Fruit fly (Drosophila melanogaster) whole organism, pupa: ENCODE results near the gene Dhfr.
A peak's percentile ranks its signal among the peaks of the same experiment; 100 is the strongest.

Source experiments
- CG10348 ChIP-seq: fragments of 200-800 bp; sonication (Bioruptor generic); IDR thresholded peaks from 2 replicates; pipeline ENCODE4 v1.3.6; 2022; ENCODE audit warnings: missing biosample characterization, missing genetic modification characterization
- CG12605 ChIP-seq: fragments of 200-800 bp; sonication (Bioruptor generic); IDR thresholded peaks from 2 replicates; pipeline ENCODE4 v1.3.6; 2022; ENCODE audit warnings: missing biosample characterization, missing genetic modification characterization
- CG13204 ChIP-seq: fragments of 200-800 bp; sonication (Bioruptor generic); optimal IDR thresholded peaks from 2 replicates; lab custom pipeline; 2018; ENCODE audit warnings: missing biosample characterization, mild to moderate bottlenecking, missing genetic modification characterization, moderate library complexity
- CG14655 ChIP-seq: fragments of 200-800 bp; sonication (Bioruptor generic); optimal IDR thresholded peaks from 3 replicates; lab custom pipeline; 2017; ENCODE audit warnings: mild to moderate bottlenecking, missing biosample characterization, missing genetic modification reagents, missing genetic modification characterization
- CG15710 ChIP-seq: fragments of 200-800 bp; sonication (Bioruptor generic); optimal IDR thresholded peaks from 2 replicates; lab custom pipeline; 2018; ENCODE audit warnings: missing biosample characterization, mild to moderate bottlenecking, missing genetic modification characterization, moderate library complexity
- CG17806 ChIP-seq: fragments of 200-800 bp; sonication (Bioruptor generic); optimal IDR thresholded peaks from 2 replicates; lab custom pipeline; 2018; ENCODE audit warnings: missing biosample characterization, mild to moderate bottlenecking, missing genetic modification characterization, moderate library complexity
- CG32121 ChIP-seq: fragments of 200-800 bp; sonication (Bioruptor generic); IDR thresholded peaks from 2 replicates; pipeline ENCODE4 v1.3.6; 2022; ENCODE audit warnings: missing biosample characterization, missing genetic modification characterization
- CG34367 ChIP-seq: fragments of 200-800 bp; sonication (Bioruptor generic); optimal IDR thresholded peaks from 2 replicates; lab custom pipeline; 2018; ENCODE audit warnings: missing biosample characterization, mild to moderate bottlenecking, missing genetic modification characterization
- CG4496 ChIP-seq: fragments of 200-800 bp; sonication (Bioruptor generic); IDR thresholded peaks from 3 replicates; pipeline ENCODE4 v1.3.6; 2022; ENCODE audit warnings: missing biosample characterization, missing genetic modification characterization
- CG8159 ChIP-seq: fragments of 200-800 bp; sonication (Bioruptor generic); optimal IDR thresholded peaks from 3 replicates; lab custom pipeline; 2018; ENCODE audit warnings: missing biosample characterization, mild to moderate bottlenecking, missing genetic modification characterization, moderate library complexity
- CG8301 ChIP-seq: fragments of 200-800 bp; sonication (Bioruptor generic); optimal IDR thresholded peaks from 2 replicates; lab custom pipeline; 2018; ENCODE audit warnings: missing biosample characterization, mild to moderate bottlenecking, missing genetic modification characterization
- CG9948 ChIP-seq: fragments of 200-800 bp; sonication (Bioruptor generic); optimal IDR thresholded peaks from 2 replicates; lab custom pipeline; 2018; ENCODE audit warnings: missing biosample characterization, mild to moderate bottlenecking, missing genetic modification characterization, moderate library complexity
- D1 ChIP-seq: fragments of 200-800 bp; sonication (Bioruptor generic); optimal IDR thresholded peaks from 2 replicates; lab custom pipeline; 2018; ENCODE audit warnings: missing biosample characterization, mild to moderate bottlenecking, missing genetic modification characterization, moderate library complexity
- EcR ChIP-seq: fragments of 200-800 bp; sonication (Bioruptor generic); optimal IDR thresholded peaks from 3 replicates; lab custom pipeline; 2019; ENCODE audit warnings: missing biosample characterization, missing genetic modification characterization, mild to moderate bottlenecking, moderate library complexity, missing genetic modification reagents
- Ets98B ChIP-seq: fragments of 200-800 bp; sonication (Bioruptor generic); IDR thresholded peaks from 2 replicates; pipeline ENCODE4 v1.3.6; 2022; ENCODE audit warnings: missing biosample characterization, missing genetic modification characterization
- Pif1A ChIP-seq: fragments of 200-800 bp; sonication (Bioruptor generic); optimal IDR thresholded peaks from 3 replicates; lab custom pipeline; 2016; ENCODE audit warnings: missing biosample characterization, missing genetic modification characterization
- Pif1B ChIP-seq: fragments of 200-800 bp; sonication (Bioruptor generic); optimal IDR thresholded peaks from 3 replicates; lab custom pipeline; 2016; ENCODE audit warnings: missing biosample characterization, missing genetic modification characterization
- Snoo ChIP-seq: fragments of 200-800 bp; sonication (Bioruptor generic); optimal IDR thresholded peaks from 3 replicates; lab custom pipeline; 2017; ENCODE audit warnings: missing biosample characterization, mild to moderate bottlenecking, missing genetic modification characterization, inconsistent platforms
- fd96Ca ChIP-seq: fragments of 200-800 bp; sonication (Bioruptor generic); IDR thresholded peaks from 3 replicates; pipeline ENCODE4 v1.3.6; 2022; ENCODE audit warnings: missing biosample characterization, missing genetic modification characterization
- gl ChIP-seq: fragments of 200-800 bp; sonication (Bioruptor generic); optimal IDR thresholded peaks from 2 replicates; lab custom pipeline; 2018; ENCODE audit warnings: missing biosample characterization, mild to moderate bottlenecking, missing genetic modification characterization
- rn ChIP-seq: fragments of 200-800 bp; sonication (Bioruptor generic); IDR thresholded peaks from 2 replicates; pipeline ENCODE4 v1.3.6; 2022; ENCODE audit warnings: missing biosample characterization, missing genetic modification characterization

The Dhfr gene

dm6 chr3R:16500919-16501851, 20.2 kb downstream of the Dhfr start, which contains the start of gene Decay:
Gene Decay, minus strand, starts transcription at chr3R:16501050.
- no peak for TF ChIP-seq CG32121 (GFP tag; lab: Robert Waterston, UW)
- no peak for TF ChIP-seq CG34367
- 0 out of 3 replicates have a peak, but pooled peaks have one; percentile 8 for TF ChIP-seq CG4496 (GFP tag; lab: Robert Waterston, UW)
- no peak for TF ChIP-seq CG15710 (tag; lab: Kevin White, UChicago)
- peak; percentile 29 for TF ChIP-seq CG14655 (GFP tag; lab: Kevin White, UChicago)
- peak; percentile 37 for TF ChIP-seq CG8301 (tag; lab: Kevin White, UChicago)
- TF ChIP-seq Snoo: peak; percentile 34
- no peak for TF ChIP-seq CG12605
- peak; percentile 54 for TF ChIP-seq Pif1A (GFP tag; lab: Kevin White, UChicago)
- TF ChIP-seq fd96Ca (GFP tag; lab: Robert Waterston, UW): no peak
- peak; percentile 14 for TF ChIP-seq Pif1B

DNA sequence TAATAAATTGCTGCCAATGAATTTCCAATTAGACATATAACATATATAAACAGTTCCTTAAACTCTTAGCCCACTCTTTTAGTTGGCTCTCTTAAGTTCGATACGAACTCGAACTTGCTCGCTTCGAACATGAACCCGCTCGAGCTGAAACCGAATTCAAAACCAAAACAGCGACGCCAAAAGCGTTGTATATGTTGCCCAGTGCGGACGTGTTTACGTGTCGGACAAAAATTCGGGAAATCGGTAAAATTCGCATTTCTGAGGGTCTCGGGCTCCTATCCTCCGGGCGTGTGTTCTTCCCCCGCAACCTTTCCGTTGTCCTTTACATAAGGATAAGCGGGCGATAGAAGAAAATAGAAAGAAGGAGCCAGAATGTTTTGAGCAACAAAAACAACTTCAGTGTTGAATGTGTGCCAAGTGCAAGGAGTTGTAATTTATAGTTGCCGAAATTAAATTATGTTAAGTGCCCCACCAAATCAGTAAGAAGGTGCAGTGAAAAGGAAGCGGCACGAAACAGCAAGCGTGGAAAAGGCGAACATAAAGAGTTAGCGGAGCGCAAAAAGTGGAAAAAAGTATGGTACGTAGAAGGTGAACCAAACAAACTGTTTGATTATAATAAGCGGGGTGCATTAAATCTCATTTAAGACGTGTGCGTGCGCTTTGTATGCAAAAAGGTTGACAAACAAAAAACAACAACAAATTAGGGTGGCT, 21.8 kb downstream of the Dhfr start, which contains the start of gene CG42342:
Gene CG42342 (plus strand): TSS at position 176 of the 711 bp plus-strand sequence.
- TF ChIP-seq CG9948 (tag; lab: Kevin White, UChicago): no peak
- no peak for TF ChIP-seq CG15710 (tag; lab: Kevin White, UChicago)
- TF ChIP-seq CG10348 (GFP tag; lab: Robert Waterston, UW): no peak
- TF ChIP-seq CG13204 (GFP tag; lab: Kevin White, UChicago): peak; percentile 8
- TF ChIP-seq Snoo: no peak
- no peak for TF ChIP-seq EcR (GFP tag; lab: Kevin White, UChicago)
- no peak for TF ChIP-seq CG14655 (GFP tag; lab: Kevin White, UChicago)
- peak; percentile 12; the same call in 1 of the 2 replicates for TF ChIP-seq CG12605
- no peak for TF ChIP-seq CG4496 (GFP tag; lab: Robert Waterston, UW)

dm6 chr3R:16504541-16504940, 23.6 kb downstream of the Dhfr start:
- no peak for TF ChIP-seq CG4496 (GFP tag; lab: Robert Waterston, UW)

DNA sequence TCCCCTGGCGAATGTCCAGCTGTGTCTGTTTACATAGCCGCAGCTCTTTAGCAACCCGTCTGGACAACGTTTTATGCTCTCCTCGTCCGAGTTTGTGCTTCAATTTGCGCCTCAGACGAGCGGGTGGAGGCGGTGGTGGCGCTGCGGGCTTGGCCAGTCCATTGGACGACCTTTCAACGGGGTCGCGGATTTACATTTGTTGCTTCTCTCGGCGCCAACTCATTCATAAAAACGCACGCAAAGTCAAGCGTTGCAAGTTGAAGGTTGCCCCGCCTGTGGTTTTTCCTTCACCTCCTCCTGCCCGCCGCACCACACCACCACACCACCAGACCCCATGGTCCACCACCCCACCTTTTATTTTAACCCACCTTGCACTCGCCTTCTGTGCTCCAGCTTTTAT, 26.7 kb downstream of the Dhfr start:
- TF ChIP-seq CG8159 (tag; lab: Kevin White, UChicago) (no peak), EcR (GFP tag; lab: Kevin White, UChicago) (peak; percentile 56), CG13204 (GFP tag; lab: Kevin White, UChicago) (peak; percentile 45), CG34367 (no peak)

DNA sequence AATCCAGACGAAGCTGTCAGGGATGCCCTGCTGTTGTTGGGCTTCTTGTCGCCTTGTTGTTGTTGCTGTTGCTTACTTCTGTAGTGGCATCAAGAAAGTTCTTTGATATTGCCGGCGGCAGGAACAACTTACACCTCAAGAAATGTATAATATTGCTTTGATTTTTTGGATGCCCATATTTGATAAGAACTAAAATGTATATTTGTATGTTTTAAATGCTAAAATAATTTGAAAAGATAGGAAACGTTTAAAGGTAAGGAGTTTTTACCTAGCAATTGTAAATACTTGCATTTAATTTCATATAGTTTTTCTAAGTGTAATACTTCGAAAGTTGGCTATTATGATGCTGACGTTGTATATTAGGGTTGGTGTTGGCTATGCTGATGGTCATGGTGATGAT, 29.2 kb downstream of the Dhfr start:
- TF ChIP-seq CG12605: no peak
- no peak for TF ChIP-seq rn (GFP tag; lab: Robert Waterston, UW)
- no peak for TF ChIP-seq CG34367
- no peak for TF ChIP-seq gl
- TF ChIP-seq D1 (tag; lab: Kevin White, UChicago): no peak

- TF ChIP-seq CG34367 (no peak), gl (no peak)
- TF ChIP-seq, all 21 proteins: peak for 0
Measured at dm6 chr3R:16518150-16518662, 37.2 kb downstream of the Dhfr start.

- TF ChIP-seq CG14655 (GFP tag; lab: Kevin White, UChicago): peak; percentile 63
- TF ChIP-seq Pif1A (GFP tag; lab: Kevin White, UChicago): peak; percentile 41
- peak; percentile 18 for TF ChIP-seq CG34367
- TF ChIP-seq CG8159 (tag; lab: Kevin White, UChicago): peak; percentile 45
- peak; percentile 9 for TF ChIP-seq gl
- no peak for TF ChIP-seq rn (GFP tag; lab: Robert Waterston, UW)
- TF ChIP-seq CG13204 (GFP tag; lab: Kevin White, UChicago): no peak
- peak; percentile 35 for TF ChIP-seq Pif1B
- peak; percentile 48; the same call in 1 of the 3 replicates for TF ChIP-seq fd96Ca (GFP tag; lab: Robert Waterston, UW)
- TF ChIP-seq D1 (tag; lab: Kevin White, UChicago): no peak
- peak; percentile 22 for TF ChIP-seq CG9948 (tag; lab: Kevin White, UChicago)
- TF ChIP-seq CG4496 (GFP tag; lab: Robert Waterston, UW): no peak
- no peak for TF ChIP-seq CG12605
- peak; percentile 67 for TF ChIP-seq CG17806
- peak; percentile 23 for TF ChIP-seq CG15710 (tag; lab: Kevin White, UChicago)
- no peak for TF ChIP-seq CG10348 (GFP tag; lab: Robert Waterston, UW)
- no peak for TF ChIP-seq EcR (GFP tag; lab: Kevin White, UChicago)
- peak; percentile 81 for TF ChIP-seq CG8301 (tag; lab: Kevin White, UChicago)
- TF ChIP-seq Ets98B: peak; percentile 42; the same call in 1 of the 2 replicates
- TF ChIP-seq Snoo: no peak
- no peak; the same call in 1 of the 2 replicates for TF ChIP-seq CG32121 (GFP tag; lab: Robert Waterston, UW)
Measured at dm6 chr3R:16523395-16523794, 42.4 kb downstream of the Dhfr start.
